Worm (Caenorhabditis elegans): Measurements from ENCODE around the gene sur-7.

The sur-7 gene

ce11 chrX:16375807-16376638 lies at the start of gene sur-7:
TSS of gene sur-7 (plus strand) at chrX:16376588.
- TF ChIP-seq unc-62 (GFP tag; optimal IDR thresholded peaks at IDR 0.05), result no peak

ce11 chrX:16327229-16327628 lies 49.2 kb upstream of the sur-7 start:
- TF ChIP-seq unc-62 (GFP tag; optimal IDR thresholded peaks at IDR 0.05), result no peak

ce11 chrX:16328328-16328727 lies 48.1 kb upstream of the sur-7 start, which contains the start of gene C11G6.2:
TSS of gene C11G6.2 (plus strand) at chrX:16328628.
- TF ChIP-seq unc-62 (GFP tag; optimal IDR thresholded peaks at IDR 0.05), result no peak

- no peak for TF ChIP-seq unc-62 (GFP tag; optimal IDR thresholded peaks at IDR 0.05)
Observed at ce11 chrX:16331425-16331824, 45.0 kb upstream of the sur-7 start.

- no peak for TF ChIP-seq unc-62 (GFP tag; optimal IDR thresholded peaks at IDR 0.05)
Observed at ce11 chrX:16331932-16332485, 44.4 kb upstream of the sur-7 start, which contains the start of gene taf-3. TSS of gene taf-3 (plus strand) at chrX:16332435.

- no peak for TF ChIP-seq unc-62 (GFP tag; optimal IDR thresholded peaks at IDR 0.05)
Observed at ce11 chrX:16335396-16335795, 41.0 kb upstream of the sur-7 start.

- TF ChIP-seq unc-62 (GFP tag; optimal IDR thresholded peaks at IDR 0.05), result no peak
Observed at ce11 chrX:16336940-16337339, 39.4 kb upstream of the sur-7 start.

ce11 chrX:16337399-16337798 lies 39.0 kb upstream of the sur-7 start:
- no peak for TF ChIP-seq unc-62 (GFP tag; optimal IDR thresholded peaks at IDR 0.05)

- no peak for TF ChIP-seq unc-62 (GFP tag; optimal IDR thresholded peaks at IDR 0.05)
Observed at ce11 chrX:16339207-16339606, 37.2 kb upstream of the sur-7 start.

- TF ChIP-seq unc-62 (GFP tag; optimal IDR thresholded peaks at IDR 0.05), result no peak
Observed at ce11 chrX:16341838-16342237, 34.5 kb upstream of the sur-7 start.

- TF ChIP-seq unc-62 (GFP tag; optimal IDR thresholded peaks at IDR 0.05), result no peak
Observed at ce11 chrX:16342256-16342655, 34.1 kb upstream of the sur-7 start.

- TF ChIP-seq unc-62 (GFP tag; optimal IDR thresholded peaks at IDR 0.05), result no peak
Observed at ce11 chrX:16343885-16344640, 32.3 kb upstream of the sur-7 start.

- TF ChIP-seq unc-62 (GFP tag; optimal IDR thresholded peaks at IDR 0.05), result no peak
Observed at ce11 chrX:16345296-16345695, 31.1 kb upstream of the sur-7 start.

ce11 chrX:16346212-16346883 lies 30.0 kb upstream of the sur-7 start:
- no peak for TF ChIP-seq unc-62 (GFP tag; optimal IDR thresholded peaks at IDR 0.05)

ce11 chrX:16349019-16349418 lies 27.4 kb upstream of the sur-7 start:
- no peak for TF ChIP-seq unc-62 (GFP tag; optimal IDR thresholded peaks at IDR 0.05)

ce11 chrX:16352503-16352902 lies 23.9 kb upstream of the sur-7 start:
- no peak for TF ChIP-seq unc-62 (GFP tag; optimal IDR thresholded peaks at IDR 0.05)
